Worm (Caenorhabditis elegans) whole organism, L2 larva: Measurements from ENCODE around the gene dcs-1.

Experiments
- C34F6.9 ChIP-seq: fragments of 150-350 bp; optimal IDR thresholded peaks from 2 replicates; lab custom pipeline; 2014; ENCODE audit warnings: missing biosample characterization, missing genetic modification characterization
- F13H6.1 ChIP-seq: sonication (generic microtip); optimal IDR thresholded peaks from 2 replicates; lab custom pipeline; 2016; ENCODE audit warnings: missing genetic modification characterization, missing compliant biosample characterization
- R02D3.7 ChIP-seq: fragments of 150-350 bp; optimal IDR thresholded peaks from 2 replicates; lab custom pipeline; 2014; ENCODE audit warnings: missing biosample characterization, missing genetic modification characterization
- ZK546.5 ChIP-seq: sonication (generic microtip); optimal IDR thresholded peaks from 2 replicates; lab custom pipeline; 2017; ENCODE audit warnings: missing biosample characterization, missing genetic modification characterization
- alr-1 ChIP-seq: fragments of 150-350 bp; optimal IDR thresholded peaks from 2 replicates; lab custom pipeline; 2014; ENCODE audit warnings: missing biosample characterization, missing genetic modification characterization
- aly-2 ChIP-seq: fragments of 150-350 bp; optimal IDR thresholded peaks from 2 replicates; lab custom pipeline; 2014; ENCODE audit warnings: missing biosample characterization, missing genetic modification characterization
- ama-1 ChIP-seq: fragments of 150-350 bp; optimal IDR thresholded peaks from 2 replicates; lab custom pipeline; 2018; ENCODE audit warnings: inconsistent platforms
- ceh-82 ChIP-seq: fragments of 150-350 bp; optimal IDR thresholded peaks from 2 replicates; lab custom pipeline; 2014; ENCODE audit warnings: missing biosample characterization, missing genetic modification characterization
- elt-1 ChIP-seq: fragments of 150-350 bp; optimal IDR thresholded peaks from 2 replicates; lab custom pipeline; 2014; ENCODE audit warnings: missing biosample characterization, missing genetic modification characterization
- elt-3 ChIP-seq: sonication (generic microtip); optimal IDR thresholded peaks from 2 replicates; lab custom pipeline; 2017; ENCODE audit warnings: missing biosample characterization, missing genetic modification characterization
- fos-1 ChIP-seq: fragments of 150-350 bp; optimal IDR thresholded peaks from 2 replicates; lab custom pipeline; 2014; ENCODE audit warnings: missing biosample characterization, missing genetic modification characterization
- gmeb-1 ChIP-seq: fragments of 150-350 bp; optimal IDR thresholded peaks from 2 replicates; lab custom pipeline; 2014; ENCODE audit warnings: missing biosample characterization, missing genetic modification characterization
- lin-11 ChIP-seq: fragments of 150-350 bp; sonication (generic microtip); optimal IDR thresholded peaks from 2 replicates; lab custom pipeline; 2014; ENCODE audit warnings: missing biosample characterization, missing genetic modification characterization, inconsistent platforms, mixed read lengths
- lin-13 ChIP-seq: fragments of 150-350 bp; optimal IDR thresholded peaks from 2 replicates; lab custom pipeline; 2014; ENCODE audit warnings: missing biosample characterization, missing genetic modification reagents, missing genetic modification characterization
- lsy-2 ChIP-seq, 2 experiments: fragments of 150-350 bp in 1 of 2; sonication (generic microtip) in 1 of 2; optimal IDR thresholded peaks; 2 replicates each; lab custom pipeline; 2014 to 2017; ENCODE audit warnings: missing biosample characterization in 2 of 2, missing genetic modification characterization in 2 of 2
- mab-5 ChIP-seq: fragments of 150-350 bp; optimal IDR thresholded peaks from 2 replicates; lab custom pipeline; 2014; ENCODE audit warnings: missing biosample characterization, missing genetic modification characterization
- mbf-1 ChIP-seq: sonication (generic microtip); optimal IDR thresholded peaks from 2 replicates; lab custom pipeline; 2017; ENCODE audit warnings: missing biosample characterization, missing genetic modification characterization
- nhr-10 ChIP-seq: sonication (generic microtip); optimal IDR thresholded peaks from 2 replicates; lab custom pipeline; 2017; ENCODE audit warnings: missing biosample characterization, missing genetic modification characterization
- nhr-129 ChIP-seq: fragments of 150-350 bp; optimal IDR thresholded peaks from 2 replicates; lab custom pipeline; 2014; ENCODE audit warnings: missing biosample characterization, missing genetic modification characterization
- nhr-21 ChIP-seq: fragments of 150-350 bp; optimal IDR thresholded peaks from 2 replicates; lab custom pipeline; 2014; ENCODE audit warnings: missing biosample characterization, missing genetic modification characterization
- nhr-23 ChIP-seq: fragments of 150-350 bp; optimal IDR thresholded peaks from 2 replicates; lab custom pipeline; 2014; ENCODE audit warnings: missing biosample characterization, missing genetic modification reagents, missing genetic modification characterization
- nhr-25 ChIP-seq: fragments of 150-350 bp; sonication (generic microtip); optimal IDR thresholded peaks from 3 replicates; lab custom pipeline; 2014; ENCODE audit warnings: missing biosample characterization, missing genetic modification characterization
- nhr-77 ChIP-seq: fragments of 150-350 bp; optimal IDR thresholded peaks from 2 replicates; lab custom pipeline; 2014; ENCODE audit warnings: missing biosample characterization, missing genetic modification characterization
- peb-1 ChIP-seq: fragments of 150-350 bp; optimal IDR thresholded peaks from 2 replicates; lab custom pipeline; 2014; ENCODE audit warnings: missing biosample characterization, missing genetic modification characterization
- sem-4 ChIP-seq: fragments of 150-350 bp; optimal IDR thresholded peaks from 2 replicates; lab custom pipeline; 2014; ENCODE audit warnings: missing biosample characterization, missing genetic modification reagents, missing genetic modification characterization
- skn-1 ChIP-seq: sonication (generic microtip); optimal IDR thresholded peaks from 2 replicates; lab custom pipeline; 2017; ENCODE audit warnings: missing biosample characterization, missing genetic modification characterization
- sma-3 ChIP-seq: sonication (generic microtip); optimal IDR thresholded peaks from 2 replicates; lab custom pipeline; 2016; ENCODE audit warnings: missing genetic modification reagents, missing genetic modification characterization, missing compliant biosample characterization
- sma-9 ChIP-seq, 2 experiments: fragments of 150-350 bp in 1 of 2; sonication (generic microtip) in 1 of 2; optimal IDR thresholded peaks; 2 replicates each; lab custom pipeline; 2014 to 2016; ENCODE audit warnings: missing genetic modification characterization in 2 of 2, mild to moderate bottlenecking in 1 of 2, missing biosample characterization in 1 of 2, missing compliant biosample characterization in 1 of 2, missing genetic modification reagents in 1 of 2, moderate library complexity in 1 of 2
- snpc-4 ChIP-seq: fragments of 150-350 bp; optimal IDR thresholded peaks from 2 replicates; lab custom pipeline; 2014; ENCODE audit warnings: missing biosample characterization, missing genetic modification characterization
- unc-55 ChIP-seq: fragments of 150-350 bp; sonication (generic microtip); optimal IDR thresholded peaks from 3 replicates; lab custom pipeline; 2014; ENCODE audit warnings: missing biosample characterization, missing genetic modification reagents, missing genetic modification characterization
- unc-62 ChIP-seq: fragments of 150-350 bp; optimal IDR thresholded peaks from 2 replicates; lab custom pipeline; 2014; ENCODE audit warnings: missing biosample characterization, missing genetic modification reagents, missing genetic modification characterization
- zag-1 ChIP-seq: fragments of 150-350 bp; optimal IDR thresholded peaks from 2 replicates; lab custom pipeline; 2014; ENCODE audit warnings: missing biosample characterization, missing genetic modification characterization
- ztf-1 ChIP-seq: fragments of 200-800 bp; sonication (Bioruptor generic); conservative IDR thresholded peaks from 2 replicates; pipeline ENCODE4 v1.3.6; 2022; ENCODE audit warnings: missing genetic modification characterization, missing compliant biosample characterization
- ztf-11 ChIP-seq: sonication (generic microtip); optimal IDR thresholded peaks from 2 replicates; lab custom pipeline; 2017; ENCODE audit warnings: missing biosample characterization, missing genetic modification characterization

The dcs-1 gene

DNA sequence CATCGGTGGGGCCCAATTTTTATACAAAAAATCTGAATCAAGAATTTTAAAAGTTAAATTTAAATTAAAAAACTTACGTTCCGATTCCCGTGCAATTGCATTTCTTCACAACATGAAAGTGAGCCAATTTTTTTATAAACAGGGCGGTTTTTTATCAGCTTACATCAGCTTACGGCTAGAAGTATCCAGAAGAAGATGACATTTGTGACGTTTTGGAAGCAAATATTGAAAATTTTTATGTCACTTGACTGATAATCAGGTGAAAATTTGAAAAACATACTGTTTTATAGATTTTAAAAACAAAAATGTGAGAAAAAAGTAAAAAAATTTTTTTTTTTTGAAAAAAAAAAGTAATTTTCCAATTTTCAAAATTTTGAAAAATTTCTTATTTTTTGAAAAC lies 44.7 kb upstream of the dcs-1 start, which contains the start of gene Y113G7A.22:
TSS of gene Y113G7A.22 (minus strand) at position 101 of the 400 bp plus-strand sequence.
- TF ChIP-seq nhr-77 (tag; lab: Kevin White, UChicago), result no peak
- TF ChIP-seq unc-55 (GFP tag; lab: Kevin White, UChicago), result no peak
- TF ChIP-seq snpc-4 (tag; lab: Kevin White, UChicago), result no peak
- no peak for TF ChIP-seq lsy-2 (tag; optimal IDR thresholded peaks at IDR 0.05; lab: Kevin White, UChicago)
- no peak for TF ChIP-seq R02D3.7 (tag; lab: Kevin White, UChicago)
- TF ChIP-seq mab-5 (tag; lab: Kevin White, UChicago), result no peak
- TF ChIP-seq sma-9 (GFP tag; optimal IDR thresholded peaks at IDR 0.05; lab: Kevin White, UChicago), result no peak
- TF ChIP-seq sma-9 (tag; optimal IDR thresholded peaks at IDR 0.05; lab: Kevin White, UChicago), result no peak
- TF ChIP-seq nhr-129 (tag; lab: Kevin White, UChicago), result no peak
- no peak for TF ChIP-seq lin-11 (tag; lab: Kevin White, UChicago)
- no peak for TF ChIP-seq nhr-10
- no peak for TF ChIP-seq nhr-23
- no peak for TF ChIP-seq C34F6.9 (tag; lab: Kevin White, UChicago)
- TF ChIP-seq unc-62 (GFP tag; lab: Kevin White, UChicago), result no peak
- no peak for TF ChIP-seq ZK546.5
- TF ChIP-seq zag-1 (tag; lab: Kevin White, UChicago), result no peak
- no peak for TF ChIP-seq nhr-21 (tag; lab: Kevin White, UChicago)
- no peak for TF ChIP-seq ceh-82 (tag; lab: Kevin White, UChicago)
- no peak for TF ChIP-seq skn-1 (tag; lab: Kevin White, UChicago)
- TF ChIP-seq gmeb-1 (tag; lab: Kevin White, UChicago), result no peak

DNA sequence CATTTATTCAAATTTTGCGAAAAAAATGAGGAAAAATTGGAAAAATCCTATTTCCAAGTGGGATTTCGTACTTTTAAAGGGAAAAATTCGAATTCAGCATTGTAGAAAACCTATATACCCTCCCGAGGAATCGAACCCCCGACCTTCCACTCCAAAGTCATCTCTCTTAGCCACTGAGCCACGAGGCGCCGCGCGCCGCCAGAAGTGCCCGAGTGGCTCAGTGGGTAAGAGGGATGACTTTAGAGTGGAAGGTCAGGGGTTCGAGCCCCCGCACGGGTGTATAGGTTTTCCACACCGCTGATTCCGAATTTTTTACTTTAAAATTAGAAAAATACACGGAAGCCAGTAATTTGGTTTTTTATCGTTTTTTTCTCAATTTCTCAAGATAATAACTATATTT lies 44.3 kb upstream of the dcs-1 start:
- no peak for TF ChIP-seq fos-1 (tag; lab: Kevin White, UChicago)
- no peak for TF ChIP-seq gmeb-1 (tag; lab: Kevin White, UChicago)
- TF ChIP-seq alr-1, result no peak
- TF ChIP-seq elt-3 (tag; lab: Kevin White, UChicago), result no peak
- TF ChIP-seq, all 48 proteins: peak for 0

DNA sequence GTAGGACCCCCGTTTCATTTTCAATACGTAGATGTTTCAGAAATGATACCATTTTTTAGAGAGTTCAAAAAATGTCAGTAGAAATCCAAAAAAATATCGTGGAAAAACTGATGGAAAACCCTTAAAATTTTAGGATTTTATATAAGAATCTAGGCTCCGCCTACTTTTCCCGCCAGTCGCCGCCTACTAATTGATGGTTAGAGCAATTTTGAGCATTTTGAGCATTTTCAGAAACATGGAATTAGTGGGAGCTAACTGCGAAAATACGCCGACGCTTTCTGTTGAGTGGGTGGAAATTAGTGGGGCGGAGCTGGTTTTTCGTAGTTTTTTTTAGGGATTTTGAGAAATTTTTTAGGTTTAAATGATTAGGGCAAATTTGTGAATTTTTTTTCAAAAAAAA lies 42.6 kb upstream of the dcs-1 start, which contains the start of gene ssu-1:
TSS of gene ssu-1 (minus strand) at position 101 of the 400 bp plus-strand sequence.
- TF ChIP-seq sem-4 (tag; lab: Kevin White, UChicago) (no peak), ama-1 (no peak), R02D3.7 (tag; lab: Kevin White, UChicago) (no peak), snpc-4 (tag; lab: Kevin White, UChicago) (no peak), elt-1 (no peak), aly-2 (tag; lab: Kevin White, UChicago) (no peak), ztf-11 (tag; lab: Kevin White, UChicago) (no peak), peb-1 (tag; lab: Kevin White, UChicago) (no peak), F13H6.1 (no peak), ceh-82 (tag; lab: Kevin White, UChicago) (no peak)

- TF ChIP-seq lin-13, result no peak
- TF ChIP-seq skn-1 (tag; lab: Kevin White, UChicago), result no peak
- no peak for TF ChIP-seq ZK546.5
- no peak for TF ChIP-seq gmeb-1 (tag; lab: Kevin White, UChicago)
- no peak for TF ChIP-seq mbf-1 (tag; lab: Kevin White, UChicago)
- TF ChIP-seq, all 48 proteins: peak for 0
These were observed 37.0 kb upstream of the dcs-1 start for ce11 chrV:20127543-20127942.

- TF ChIP-seq zag-1 (tag; lab: Kevin White, UChicago) (no peak), sma-3 (GFP tag; lab: Kevin White, UChicago) (no peak), ztf-11 (tag; lab: Kevin White, UChicago) (no peak), ztf-1 (GFP tag; lab: Robert Waterston, UW) (no peak), gmeb-1 (tag; lab: Kevin White, UChicago) (no peak), mab-5 (tag; lab: Kevin White, UChicago) (no peak), F13H6.1 (no peak), sem-4 (tag; lab: Kevin White, UChicago) (no peak), ZK546.5 (no peak), unc-62 (GFP tag; lab: Kevin White, UChicago) (no peak), fos-1 (tag; lab: Kevin White, UChicago) (no peak), nhr-77 (tag; lab: Kevin White, UChicago) (no peak), nhr-25 (tag; lab: Kevin White, UChicago) (no peak), sma-9 (GFP tag; optimal IDR thresholded peaks at IDR 0.05; lab: Kevin White, UChicago) (no peak), sma-9 (tag; optimal IDR thresholded peaks at IDR 0.05; lab: Kevin White, UChicago) (no peak)
- TF ChIP-seq, all 48 proteins: peak for 0
These were observed 36.1 kb upstream of the dcs-1 start for ce11 chrV:20126637-20127036.
